Fruit fly (Drosophila melanogaster) whole organism: Measurements from ENCODE around the gene Rpt6R.
A peak's percentile ranks its signal among the peaks of the same experiment; 100 is the strongest.

ENCODE experiments used
- CG8478 ChIP-seq: fragments of >200 bp; optimal IDR thresholded peaks from 2 replicates; lab custom pipeline; 2018; ENCODE audit warnings: inconsistent platforms
- Dll ChIP-seq: fragments of >200 bp; optimal IDR thresholded peaks from 2 replicates; lab custom pipeline; 2017
- EcR ChIP-seq, 2 experiments: fragments of >200 bp; optimal IDR thresholded peaks; 2 replicates each; lab custom pipeline; 2017; ENCODE audit warnings: missing biosample characterization in 2 of 2, missing genetic modification characterization in 2 of 2, missing genetic modification reagents in 2 of 2
- pan ChIP-seq: fragments of >200 bp; optimal IDR thresholded peaks from 2 replicates; lab custom pipeline; 2017
- psq ChIP-seq: fragments of >200 bp; optimal IDR thresholded peaks from 2 replicates; lab custom pipeline; 2017
- usp ChIP-seq: fragments of >200 bp; optimal IDR thresholded peaks from 2 replicates; lab custom pipeline; 2017; ENCODE audit warnings: missing biosample characterization, missing genetic modification characterization, mixed read lengths

The Rpt6R gene

DNA sequence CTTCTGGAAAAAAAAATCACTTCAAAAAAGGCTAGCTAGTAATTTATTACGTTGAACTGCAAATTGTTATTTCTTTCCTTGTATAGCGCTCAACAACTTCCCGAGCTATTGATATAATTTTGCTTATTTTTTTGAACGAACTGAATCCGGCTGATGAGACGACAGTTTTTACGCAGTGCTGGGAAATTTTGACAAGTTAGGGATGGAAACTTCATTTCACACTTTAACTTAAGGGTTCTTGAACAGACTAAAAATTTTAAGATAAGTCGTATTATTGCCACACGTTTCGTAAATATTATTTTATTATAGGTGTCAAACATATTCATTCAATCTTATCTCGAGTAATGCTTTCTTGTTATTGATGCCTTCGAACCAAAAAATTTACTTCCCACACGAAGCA, at the start of gene Rpt6R:
TSS of gene Rpt6R (minus strand) at position 156 of the 400 bp plus-strand sequence.
- TF ChIP-seq pan (no peak), usp (GFP tag; lab: Kevin White, UChicago) (no peak), EcR (GFP tag; optimal IDR thresholded peaks at IDR 0.05; lab: Kevin White, UChicago) (no peak), psq (no peak), CG8478 (lab: Kevin White, UChicago) (no peak), Dll (lab: Kevin White, UChicago) (no peak)

DNA sequence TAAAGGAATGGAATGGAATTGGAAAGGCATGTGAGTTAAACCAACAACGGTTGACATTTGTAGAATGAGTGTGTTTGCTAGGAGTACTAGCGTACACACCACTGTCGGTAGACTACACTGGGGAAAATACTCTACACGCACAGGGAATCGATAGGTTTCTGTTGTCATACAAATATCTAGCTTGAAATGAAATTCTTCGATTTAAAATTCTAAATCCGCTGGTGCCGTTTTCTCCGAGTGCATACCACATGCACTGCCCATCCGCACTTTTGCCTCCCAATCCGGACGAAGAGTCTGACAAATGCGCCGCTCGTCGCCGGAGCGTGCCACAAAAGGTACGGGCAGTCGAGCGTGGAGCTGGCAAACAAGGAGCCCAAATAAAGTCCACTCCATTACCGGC, 45.4 kb upstream of the Rpt6R start, which contains the start of gene CG2267:
TSS of gene CG2267 (minus strand) at position 101 of the 400 bp plus-strand sequence.
- TF ChIP-seq psq (no peak), Dll (lab: Kevin White, UChicago) (no peak), usp (GFP tag; lab: Kevin White, UChicago) (no peak), EcR (GFP tag; optimal IDR thresholded peaks at IDR 0.05; lab: Kevin White, UChicago) (no peak), pan (no peak), CG8478 (lab: Kevin White, UChicago) (no peak)

DNA sequence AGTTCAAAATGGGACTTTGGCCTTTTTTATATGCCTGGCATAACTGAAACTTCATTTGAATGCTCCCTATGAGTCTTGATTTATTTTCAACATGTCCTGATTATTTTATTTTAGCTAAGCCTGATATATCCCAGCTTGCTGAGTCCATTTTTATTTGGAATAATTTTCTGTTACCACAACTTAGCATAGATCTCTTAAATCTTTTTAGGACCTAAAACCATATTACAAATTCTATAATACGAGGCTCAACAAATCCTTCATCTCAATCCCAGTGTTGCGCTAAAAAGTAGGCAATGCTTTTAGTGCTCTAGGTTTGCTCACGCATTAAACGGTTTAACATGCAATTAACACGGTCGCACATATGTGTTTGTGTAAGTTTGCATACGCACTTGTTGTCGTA, 38.3 kb upstream of the Rpt6R start, which contains the start of gene CG44954:
TSS of gene CG44954 (minus strand) at position 101 of the 400 bp plus-strand sequence.
- TF ChIP-seq CG8478 (lab: Kevin White, UChicago) (no peak), psq (no peak), usp (GFP tag; lab: Kevin White, UChicago) (no peak), EcR (GFP tag; optimal IDR thresholded peaks at IDR 0.05; lab: Kevin White, UChicago) (no peak), Dll (lab: Kevin White, UChicago) (no peak), pan (no peak)

DNA sequence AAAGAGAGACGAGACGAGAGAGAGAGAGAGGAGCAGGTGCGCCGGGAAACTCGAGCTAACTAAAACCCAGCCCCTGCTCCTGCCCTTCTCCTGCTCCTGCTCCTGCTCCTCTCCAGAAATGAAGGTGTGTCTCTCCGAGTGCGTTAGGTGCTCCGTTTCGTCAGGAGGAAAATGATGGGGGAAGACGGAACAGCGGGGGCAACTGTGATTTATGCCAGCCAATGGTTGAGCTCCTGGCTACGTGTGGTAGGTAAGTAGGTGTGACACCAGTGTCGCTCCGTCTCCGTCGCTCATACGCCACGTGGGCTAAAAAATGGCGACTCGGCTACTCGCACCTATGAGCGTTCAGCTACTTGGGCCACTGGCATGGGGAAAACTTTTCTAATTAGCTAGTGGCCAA, 34.0 kb upstream of the Rpt6R start:
- TF ChIP-seq CG8478 (lab: Kevin White, UChicago) (no peak), pan (no peak), usp (GFP tag; lab: Kevin White, UChicago) (no peak), psq (no peak), EcR (GFP tag; optimal IDR thresholded peaks at IDR 0.05; lab: Kevin White, UChicago) (no peak), Dll (lab: Kevin White, UChicago) (no peak)

DNA sequence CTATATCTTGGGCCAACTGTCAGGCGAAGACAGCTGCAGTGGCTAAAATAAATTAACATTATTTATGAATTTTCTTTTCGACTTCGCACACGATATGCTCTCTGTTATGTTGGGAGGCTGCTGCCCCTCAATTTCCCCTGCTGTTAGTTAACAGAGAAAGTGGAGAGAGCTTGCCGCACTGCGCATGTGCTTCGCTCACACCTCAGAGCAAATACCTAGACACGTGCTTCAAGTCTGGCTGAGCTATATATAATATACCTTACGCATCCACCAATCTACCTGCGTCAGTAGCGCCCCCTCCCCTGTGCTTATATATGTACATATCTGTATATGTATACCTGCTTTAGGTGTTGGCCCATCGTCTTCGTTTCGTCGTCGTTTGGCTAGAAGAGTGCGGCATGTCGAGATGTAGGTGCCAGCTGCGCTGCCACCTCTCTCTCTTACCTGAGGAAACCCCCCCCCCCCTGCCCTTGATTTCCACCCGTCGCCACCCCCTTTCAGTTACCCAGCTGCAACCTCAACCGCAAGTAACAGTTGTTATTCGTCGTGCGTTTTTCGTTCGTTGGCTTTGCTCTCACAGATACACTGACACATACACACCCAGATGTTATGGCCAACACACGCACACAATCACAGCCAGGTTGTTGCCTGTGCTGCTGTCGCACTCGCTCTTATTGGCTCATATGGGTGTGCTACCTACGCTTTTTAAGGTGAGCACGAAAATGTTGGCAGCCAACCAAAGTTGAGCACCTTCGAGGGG, 32.8 kb upstream of the Rpt6R start:
- TF ChIP-seq usp (GFP tag; lab: Kevin White, UChicago) (no peak), CG8478 (lab: Kevin White, UChicago) (no peak), Dll (lab: Kevin White, UChicago) (no peak), psq (no peak), pan (no peak), EcR (GFP tag; optimal IDR thresholded peaks at IDR 0.05; lab: Kevin White, UChicago) (no peak)

DNA sequence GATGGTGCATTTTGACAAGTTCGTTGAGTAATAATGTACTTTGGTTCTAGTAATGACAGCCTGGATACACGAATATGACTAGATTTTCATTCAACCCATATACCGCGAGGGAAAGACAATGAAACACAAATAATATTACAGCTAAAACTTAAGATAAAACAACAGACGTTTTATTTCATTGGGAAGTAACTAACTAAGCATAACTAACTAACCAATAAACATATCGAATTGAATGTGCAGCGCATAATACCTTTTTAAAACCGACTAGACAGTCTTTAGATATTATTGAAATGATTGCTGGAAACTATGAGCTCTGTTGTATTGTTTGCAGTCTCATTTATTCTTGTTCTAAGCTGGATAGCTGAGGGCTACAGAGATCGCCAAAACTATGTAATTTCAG, 22.4 kb upstream of the Rpt6R start, which contains the start of gene CG31016:
TSS of gene CG31016 (plus strand) at position 301 of the 400 bp plus-strand sequence.
- TF ChIP-seq usp (GFP tag; lab: Kevin White, UChicago) (no peak), psq (no peak), pan (no peak), CG8478 (lab: Kevin White, UChicago) (no peak), Dll (lab: Kevin White, UChicago) (no peak), EcR (GFP tag; optimal IDR thresholded peaks at IDR 0.05; lab: Kevin White, UChicago) (no peak)

DNA sequence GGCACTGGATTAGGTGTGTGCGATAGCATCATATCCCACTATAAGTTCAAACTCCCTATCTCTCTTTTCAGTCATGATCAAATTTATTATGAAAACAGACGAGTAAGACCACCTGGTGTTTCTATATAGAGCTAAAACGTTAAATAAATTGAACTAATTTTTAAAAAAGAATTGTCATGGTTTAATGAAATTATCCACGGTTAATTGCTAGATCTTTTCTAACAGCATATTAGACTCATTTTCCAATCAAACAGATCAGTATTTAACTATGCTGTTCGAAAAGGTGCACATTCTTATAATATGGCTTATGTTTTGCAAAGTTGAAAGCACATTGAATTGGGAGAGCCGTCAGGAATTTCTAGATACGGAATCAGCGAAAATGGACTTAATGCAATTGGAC, 20.4 kb upstream of the Rpt6R start, which contains the start of gene PH4alphaNE3:
TSS of gene PH4alphaNE3 (plus strand) at position 301 of the 400 bp plus-strand sequence.
- TF ChIP-seq usp (GFP tag; lab: Kevin White, UChicago) (no peak), psq (no peak), pan (no peak), Dll (lab: Kevin White, UChicago) (no peak), EcR (GFP tag; optimal IDR thresholded peaks at IDR 0.05; lab: Kevin White, UChicago) (no peak), CG8478 (lab: Kevin White, UChicago) (no peak)

DNA sequence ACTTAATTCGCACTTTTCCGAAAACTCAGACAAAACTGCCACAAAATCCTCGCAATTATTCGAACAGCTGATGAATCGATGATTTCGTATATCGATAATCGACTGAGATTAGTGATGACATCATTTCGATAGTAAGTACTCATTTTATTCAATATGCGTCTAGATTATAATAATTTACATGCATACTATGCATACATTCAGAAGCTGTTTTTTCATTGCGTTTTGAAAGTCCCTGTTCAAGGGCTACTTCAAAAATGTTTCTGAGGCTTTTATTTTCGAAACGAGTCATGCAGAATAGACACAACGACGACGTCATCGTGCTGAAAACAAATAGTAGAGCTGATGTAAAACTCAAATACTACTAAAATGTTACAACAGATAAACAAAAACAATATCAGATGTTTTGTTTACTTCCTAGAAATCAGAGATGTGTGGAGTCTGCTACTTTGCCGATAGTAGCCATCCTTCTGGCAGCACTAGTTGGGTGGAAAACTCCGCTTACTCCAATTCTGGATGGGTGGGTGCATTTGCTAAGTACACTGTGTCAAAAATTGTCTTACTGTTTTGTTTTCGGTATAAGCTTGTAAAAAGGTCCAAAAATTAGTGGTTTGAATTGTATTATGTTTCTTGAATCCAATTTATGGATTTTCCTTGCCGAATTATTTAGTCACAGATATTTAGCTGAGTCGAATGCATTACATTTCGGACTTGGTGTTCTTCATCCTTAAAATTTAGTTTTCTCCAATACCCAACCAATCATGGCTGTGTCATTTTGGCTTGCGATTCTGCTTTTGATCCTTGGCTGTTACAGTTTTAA, 18.2 kb upstream of the Rpt6R start, which contains the start of the genes CG2246 and CG31021:
TSS of gene CG2246 (minus strand) at position 50 of the 817 bp plus-strand sequence.
TSS of gene CG31021 (plus strand) at position 767 of the 817 bp plus-strand sequence.
- no peak for TF ChIP-seq psq
- TF ChIP-seq usp (GFP tag; lab: Kevin White, UChicago) = no peak
- no peak for TF ChIP-seq EcR (GFP tag; optimal IDR thresholded peaks at IDR 0.05; lab: Kevin White, UChicago)
- TF ChIP-seq CG8478 (lab: Kevin White, UChicago) = no peak
- no peak for TF ChIP-seq pan
- TF ChIP-seq Dll (lab: Kevin White, UChicago) = no peak

DNA sequence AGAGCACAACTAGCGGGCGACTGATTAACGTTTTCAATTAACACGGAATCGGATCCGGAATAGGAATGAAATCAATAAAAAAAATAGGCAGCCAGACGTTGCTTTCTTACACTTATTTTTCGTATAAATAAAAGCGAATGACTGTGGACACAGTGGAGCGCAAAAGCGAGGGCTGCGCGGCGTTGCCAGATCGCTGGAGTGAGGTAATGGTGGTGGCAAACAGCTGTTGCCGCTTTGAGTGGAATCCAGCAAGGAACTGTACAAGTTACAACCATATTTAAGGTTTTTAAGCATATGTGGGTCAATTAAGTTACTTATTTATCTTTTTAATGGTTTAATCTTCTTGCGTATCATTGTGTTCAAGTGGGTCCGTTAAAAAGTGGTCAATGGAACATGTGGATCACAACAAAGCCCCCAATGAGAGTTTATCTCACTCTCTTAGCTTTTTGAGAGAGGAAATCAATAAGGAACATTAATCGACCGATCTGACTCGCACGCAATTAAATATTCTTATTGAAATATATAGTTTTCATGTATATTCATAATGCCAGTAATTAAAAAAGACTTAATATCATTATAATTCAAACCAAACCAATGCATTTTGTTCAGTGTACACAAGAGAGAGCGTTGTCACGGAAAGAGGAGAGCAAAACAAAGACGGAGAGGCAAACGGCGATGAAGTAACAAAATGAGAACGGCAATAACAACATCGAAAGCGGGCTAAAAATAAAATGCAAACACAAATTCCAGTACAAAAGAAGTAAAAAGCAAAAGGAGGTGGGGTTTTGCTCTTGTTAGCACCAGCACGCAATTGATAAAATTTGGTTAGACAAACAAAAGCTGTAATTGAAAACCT, 16.9 kb upstream of the Rpt6R start:
- TF ChIP-seq Dll (lab: Kevin White, UChicago) = no peak
- TF ChIP-seq usp (GFP tag; lab: Kevin White, UChicago) = no peak
- no peak for TF ChIP-seq EcR (GFP tag; optimal IDR thresholded peaks at IDR 0.05; lab: Kevin White, UChicago)
- TF ChIP-seq CG8478 (lab: Kevin White, UChicago) = no peak
- no peak for TF ChIP-seq pan
- peak; percentile 27 for TF ChIP-seq psq

DNA sequence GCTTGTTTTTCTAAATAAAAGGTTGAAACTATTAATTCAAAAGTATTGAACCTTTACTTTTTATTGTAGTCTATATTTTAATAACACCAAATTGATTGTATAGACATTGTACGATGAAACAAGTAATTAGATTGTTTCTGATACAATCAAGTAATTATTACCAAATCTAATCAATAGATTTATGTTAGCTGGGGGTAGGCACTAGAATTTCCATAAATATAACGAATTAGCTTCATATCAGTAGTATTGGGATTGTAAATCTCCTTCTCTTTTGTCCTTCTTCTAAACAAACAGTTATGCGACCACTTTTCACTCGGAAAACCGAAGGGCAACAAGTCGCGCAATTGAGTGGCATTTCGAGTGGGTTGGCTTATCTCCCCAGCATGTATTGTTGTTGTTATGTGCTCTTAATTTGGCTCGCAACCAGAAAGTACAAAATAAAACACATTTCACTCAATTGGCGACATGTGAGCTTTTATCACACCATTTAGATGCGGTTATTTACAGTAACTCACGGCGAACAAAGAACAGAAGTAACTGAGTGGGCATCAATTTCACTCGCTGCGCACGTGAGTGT, 16.0 kb upstream of the Rpt6R start:
- no peak for TF ChIP-seq pan
- TF ChIP-seq CG8478 (lab: Kevin White, UChicago) = no peak
- TF ChIP-seq usp (GFP tag; lab: Kevin White, UChicago) = no peak
- no peak for TF ChIP-seq Dll (lab: Kevin White, UChicago)
- TF ChIP-seq psq = no peak
- no peak for TF ChIP-seq EcR (GFP tag; optimal IDR thresholded peaks at IDR 0.05; lab: Kevin White, UChicago)
